Fruit fly (Drosophila melanogaster): Measurements from ENCODE around the gene GATAe.

DNA sequence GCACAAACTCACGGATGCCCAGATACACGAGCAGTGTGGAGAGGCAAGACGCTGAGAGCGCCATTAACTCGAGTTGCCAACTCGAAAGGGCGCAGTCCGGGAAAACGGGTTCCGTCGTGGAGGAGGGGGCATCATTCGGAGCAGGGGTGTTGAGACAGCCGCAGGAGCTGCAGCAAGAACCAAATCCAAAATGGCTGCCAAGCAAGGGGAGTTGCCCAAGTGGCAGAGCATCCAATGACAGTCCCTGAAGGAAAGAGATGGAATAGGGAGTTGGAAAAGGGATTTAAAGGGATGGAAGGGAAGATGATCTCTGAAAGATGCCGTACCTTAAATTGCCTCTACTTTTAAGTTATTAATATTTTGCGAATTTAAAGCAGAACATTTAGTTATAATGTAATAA lies 29.1 kb downstream of the GATAe start:
- TF ChIP-seq CG8478 (optimal IDR thresholded peaks at IDR 0.05) = no peak
- no peak for TF ChIP-seq CTCF (optimal IDR thresholded peaks at IDR 0.05)

Measured in S2 (cell line).